Fruit fly (Drosophila melanogaster) whole organism, embryonic: Measurements from ENCODE around the gene E2f2.

Experiments used
- Adf1 ChIP-seq: fragments of 200-800 bp; sonication (Bioruptor generic); IDR thresholded peaks from 2 replicates; pipeline ENCODE4 v1.3.6; 2022; ENCODE audit warnings: missing biosample characterization, missing genetic modification characterization
- Atf6 ChIP-seq: fragments of 200-800 bp; sonication (Bioruptor generic); IDR thresholded peaks from 2 replicates; pipeline ENCODE4 v1.3.6; 2022; ENCODE audit warnings: missing biosample characterization, missing genetic modification characterization
- CG11695 ChIP-seq: fragments of 200-800 bp; sonication (Bioruptor generic); IDR thresholded peaks from 3 replicates; pipeline ENCODE4 v1.3.6; 2022; ENCODE audit warnings: missing biosample characterization, missing genetic modification characterization
- CG11696 ChIP-seq: fragments of 200-800 bp; sonication (Bioruptor generic); IDR thresholded peaks from 2 replicates; pipeline ENCODE4 v1.3.6; 2022; ENCODE audit warnings: missing biosample characterization, missing genetic modification characterization
- CG13296 ChIP-seq: fragments of 200-800 bp; sonication (Bioruptor generic); optimal IDR thresholded peaks from 3 replicates; lab custom pipeline; 2018; ENCODE audit warnings: missing biosample characterization, mild to moderate bottlenecking, missing genetic modification characterization
- CG14050 ChIP-seq: fragments of 200-800 bp; sonication (Bioruptor generic); IDR thresholded peaks from 3 replicates; pipeline ENCODE4 v1.3.6; 2022; ENCODE audit warnings: missing biosample characterization, missing genetic modification characterization
- CG1647 ChIP-seq: fragments of 200-800 bp; sonication (Bioruptor generic); optimal IDR thresholded peaks from 3 replicates; lab custom pipeline; 2016; ENCODE audit warnings: missing biosample characterization, missing genetic modification characterization
- CG17361 ChIP-seq: fragments of 200-800 bp; sonication (Bioruptor generic); IDR thresholded peaks from 3 replicates; pipeline ENCODE4 v1.3.6; 2022; ENCODE audit warnings: missing biosample characterization, missing genetic modification characterization
- CG17912 ChIP-seq: fragments of 200-800 bp; sonication (Bioruptor generic); optimal IDR thresholded peaks from 2 replicates; lab custom pipeline; 2018; ENCODE audit warnings: missing biosample characterization, mild to moderate bottlenecking, missing genetic modification characterization
- CG2202 ChIP-seq: fragments of 200-800 bp; sonication (Bioruptor generic); optimal IDR thresholded peaks from 2 replicates; lab custom pipeline; 2018; ENCODE audit warnings: missing biosample characterization, mild to moderate bottlenecking, missing genetic modification characterization
- CG2712 ChIP-seq: fragments of 200-800 bp; optimal IDR thresholded peaks from 3 replicates; lab custom pipeline; 2019; ENCODE audit warnings: missing biosample characterization, mild to moderate bottlenecking, missing genetic modification characterization, moderate library complexity
- CG2875 ChIP-seq: fragments of 200-800 bp; sonication (Bioruptor generic); optimal IDR thresholded peaks from 2 replicates; lab custom pipeline; 2017; ENCODE audit warnings: missing biosample characterization, mild to moderate bottlenecking, missing genetic modification characterization, missing genetic modification reagents
- CG32767 ChIP-seq: fragments of 200-800 bp; sonication (Bioruptor generic); IDR thresholded peaks from 2 replicates; pipeline ENCODE4 v1.3.6; 2022; ENCODE audit warnings: missing biosample characterization, missing genetic modification characterization
- CG34376 ChIP-seq: fragments of 200-800 bp; sonication (Bioruptor generic); optimal IDR thresholded peaks from 2 replicates; lab custom pipeline; 2018; ENCODE audit warnings: missing biosample characterization, mild to moderate bottlenecking, missing genetic modification characterization
- CG3995 ChIP-seq: fragments of 200-800 bp; sonication (Bioruptor generic); optimal IDR thresholded peaks from 3 replicates; lab custom pipeline; 2016; ENCODE audit warnings: missing biosample characterization, missing genetic modification characterization
- CG42726 ChIP-seq: fragments of 200-800 bp; sonication (Bioruptor generic); IDR thresholded peaks from 2 replicates; pipeline ENCODE4 v1.3.6; 2022; ENCODE audit warnings: missing biosample characterization, missing genetic modification characterization; ENCODE audit not compliant: partially characterized antibody
- CG4328 ChIP-seq: fragments of 200-800 bp; sonication (Bioruptor generic); optimal IDR thresholded peaks from 3 replicates; lab custom pipeline; 2017; ENCODE audit warnings: missing biosample characterization, missing genetic modification reagents, missing genetic modification characterization
- CG4707 ChIP-seq: fragments of 200-800 bp; sonication (Bioruptor generic); optimal IDR thresholded peaks from 2 replicates; lab custom pipeline; 2018; ENCODE audit warnings: missing biosample characterization, mild to moderate bottlenecking, missing genetic modification characterization, moderate library complexity
- CG5180 ChIP-seq: fragments of 200-800 bp; sonication (Bioruptor generic); optimal IDR thresholded peaks from 3 replicates; lab custom pipeline; 2017; ENCODE audit warnings: missing biosample characterization, missing genetic modification characterization, mild to moderate bottlenecking, moderate library complexity, missing genetic modification reagents
- CG9437 ChIP-seq: fragments of 200-800 bp; sonication (Bioruptor generic); optimal IDR thresholded peaks from 2 replicates; lab custom pipeline; 2018; ENCODE audit warnings: missing biosample characterization, mild to moderate bottlenecking, missing genetic modification characterization
- Camta ChIP-seq: fragments of 200-800 bp; sonication (Bioruptor generic); optimal IDR thresholded peaks from 2 replicates; lab custom pipeline; 2016; ENCODE audit warnings: missing biosample characterization, missing genetic modification characterization
- Chrac-16 ChIP-seq: fragments of 200-800 bp; sonication (Bioruptor generic); optimal IDR thresholded peaks from 3 replicates; lab custom pipeline; 2016; ENCODE audit warnings: missing biosample characterization, missing genetic modification characterization
- Dad ChIP-seq: fragments of 200-800 bp; sonication (Bioruptor generic); optimal IDR thresholded peaks from 3 replicates; lab custom pipeline; 2016; ENCODE audit warnings: missing biosample characterization, missing genetic modification characterization
- Doc2 ChIP-seq: fragments of 200-800 bp; sonication (Bioruptor generic); IDR thresholded peaks from 2 replicates; pipeline ENCODE4 v1.3.6; 2022; ENCODE audit warnings: missing biosample characterization, missing genetic modification characterization
- H2.0 ChIP-seq: fragments of 200-800 bp; sonication (Bioruptor generic); IDR thresholded peaks from 2 replicates; pipeline ENCODE4 v1.3.6; 2022; ENCODE audit warnings: missing biosample characterization, missing genetic modification characterization
- Hr51 ChIP-seq, 2 experiments: fragments of 200-800 bp; sonication (Bioruptor generic); optimal IDR thresholded peaks; 2 replicates in 1 of 2; 3 replicates in 1 of 2; lab custom pipeline; 2016 to 2018; ENCODE audit warnings: missing biosample characterization in 2 of 2, missing genetic modification characterization in 2 of 2, mild to moderate bottlenecking in 1 of 2, moderate library complexity in 1 of 2
- Myb ChIP-seq: fragments of 200-800 bp; sonication (Bioruptor generic); optimal IDR thresholded peaks from 2 replicates; lab custom pipeline; 2016; ENCODE audit warnings: missing biosample characterization, missing genetic modification characterization
- NC2α ChIP-seq: fragments of 200-800 bp; sonication (Bioruptor generic); optimal IDR thresholded peaks from 2 replicates; lab custom pipeline; 2016; ENCODE audit warnings: missing biosample characterization, missing genetic modification characterization
- Oli ChIP-seq: fragments of 200-800 bp; sonication (Bioruptor generic); optimal IDR thresholded peaks from 2 replicates; lab custom pipeline; 2018; ENCODE audit warnings: missing biosample characterization, mild to moderate bottlenecking, missing genetic modification characterization, moderate library complexity
- Side ChIP-seq: fragments of 200-800 bp; sonication (Bioruptor generic); optimal IDR thresholded peaks from 2 replicates; lab custom pipeline; 2016; ENCODE audit warnings: missing biosample characterization, missing genetic modification characterization
- Sry-β ChIP-seq: fragments of 200-800 bp; sonication (Bioruptor generic); optimal IDR thresholded peaks from 2 replicates; lab custom pipeline; 2018; ENCODE audit warnings: missing biosample characterization, mild to moderate bottlenecking, missing genetic modification characterization, moderate library complexity
- Ssrp ChIP-seq: fragments of 200-800 bp; sonication (Bioruptor generic); optimal IDR thresholded peaks from 2 replicates; lab custom pipeline; 2018; ENCODE audit warnings: missing biosample characterization, mild to moderate bottlenecking, missing genetic modification characterization, moderate library complexity
- ac ChIP-seq: fragments of 200-800 bp; sonication (Bioruptor generic); optimal IDR thresholded peaks from 3 replicates; lab custom pipeline; 2017; ENCODE audit warnings: missing biosample characterization, mild to moderate bottlenecking, missing genetic modification characterization
- br ChIP-seq: fragments of >200 bp; optimal IDR thresholded peaks from 2 replicates; lab custom pipeline; 2017
- chm ChIP-seq: fragments of 200-800 bp; sonication (Bioruptor generic); IDR thresholded peaks from 2 replicates; pipeline ENCODE4 v1.3.6; 2022; ENCODE audit warnings: missing biosample characterization, missing genetic modification characterization
- dimm ChIP-seq: fragments of 200-800 bp; sonication (Bioruptor generic); IDR thresholded peaks from 2 replicates; pipeline ENCODE4 v1.3.6; 2022; ENCODE audit warnings: missing biosample characterization, missing genetic modification characterization
- exex ChIP-seq: fragments of 200-800 bp; sonication (Bioruptor generic); optimal IDR thresholded peaks from 4 replicates; lab custom pipeline; 2018; ENCODE audit warnings: missing biosample characterization, mild to moderate bottlenecking, missing genetic modification characterization, moderate library complexity
- grn ChIP-seq: fragments of 200-800 bp; sonication (Bioruptor generic); optimal IDR thresholded peaks from 3 replicates; lab custom pipeline; 2017; ENCODE audit warnings: missing biosample characterization, missing genetic modification characterization
- hth ChIP-seq: fragments of >200 bp; optimal IDR thresholded peaks from 2 replicates; lab custom pipeline; 2017; ENCODE audit warnings: inconsistent platforms
- inv ChIP-seq: fragments of 200-800 bp; sonication (Bioruptor generic); IDR thresholded peaks from 2 replicates; pipeline ENCODE4 v1.3.6; 2022; ENCODE audit warnings: missing biosample characterization, missing genetic modification characterization; ENCODE audit not compliant: partially characterized antibody
- jumu ChIP-seq: fragments of 200-800 bp; sonication (Bioruptor generic); optimal IDR thresholded peaks from 3 replicates; lab custom pipeline; 2016; ENCODE audit warnings: missing biosample characterization, missing genetic modification characterization
- ken ChIP-seq: fragments of 200-800 bp; sonication (Bioruptor generic); IDR thresholded peaks from 3 replicates; pipeline ENCODE4 v1.3.6; 2022; ENCODE audit warnings: missing biosample characterization, missing genetic modification characterization
- kni ChIP-seq: fragments of 200-800 bp; sonication (Bioruptor generic); optimal IDR thresholded peaks from 3 replicates; lab custom pipeline; 2017; ENCODE audit warnings: mild to moderate bottlenecking, missing biosample characterization, missing genetic modification reagents, missing genetic modification characterization
- nmo ChIP-seq: fragments of 200-800 bp; sonication (Bioruptor generic); optimal IDR thresholded peaks from 2 replicates; lab custom pipeline; 2018; ENCODE audit warnings: missing biosample characterization, mild to moderate bottlenecking, missing genetic modification characterization, moderate library complexity
- pan ChIP-seq, 4 experiments: fragments of >200 bp in 3 of 4; fragments of 200-800 bp in 1 of 4; sonication (Bioruptor generic) in 1 of 4; optimal IDR thresholded peaks in 3 of 4; IDR thresholded peaks in 1 of 4; 2 replicates each; pipeline versions ENCODE4 v1.3.6 to Lab custom; 2017 to 2022; ENCODE audit warnings: missing biosample characterization in 2 of 4, missing genetic modification characterization in 2 of 4, mixed read lengths in 1 of 4
- prd ChIP-seq, 3 experiments: fragments of >200 bp in 2 of 3; fragments of 200-800 bp in 1 of 3; sonication (Bioruptor generic) in 1 of 3; optimal IDR thresholded peaks in 2 of 3; IDR thresholded peaks in 1 of 3; 2 replicates in 2 of 3; 3 replicates in 1 of 3; pipeline versions ENCODE4 v1.3.6 to Lab custom; 2017 to 2022; ENCODE audit warnings: missing biosample characterization in 1 of 3, missing genetic modification characterization in 1 of 3
- sisA ChIP-seq: fragments of 200-800 bp; sonication (Bioruptor generic); IDR thresholded peaks from 2 replicates; pipeline ENCODE4 v1.3.6; 2022; ENCODE audit warnings: missing biosample characterization, missing genetic modification characterization
- stwl ChIP-seq: fragments of 200-800 bp; sonication (Bioruptor generic); optimal IDR thresholded peaks from 3 replicates; lab custom pipeline; 2018; ENCODE audit warnings: missing biosample characterization, mild to moderate bottlenecking, missing genetic modification characterization, moderate library complexity
- tgo ChIP-seq: fragments of 200-800 bp; sonication (Bioruptor generic); IDR thresholded peaks from 3 replicates; pipeline ENCODE4 v1.3.6; 2022; ENCODE audit warnings: missing biosample characterization, missing genetic modification characterization
- wdn ChIP-seq: fragments of 200-800 bp; sonication (Bioruptor generic); IDR thresholded peaks from 2 replicates; pipeline ENCODE4 v1.3.6; 2022; ENCODE audit warnings: missing biosample characterization, missing genetic modification characterization

E2f2 gene

DNA sequence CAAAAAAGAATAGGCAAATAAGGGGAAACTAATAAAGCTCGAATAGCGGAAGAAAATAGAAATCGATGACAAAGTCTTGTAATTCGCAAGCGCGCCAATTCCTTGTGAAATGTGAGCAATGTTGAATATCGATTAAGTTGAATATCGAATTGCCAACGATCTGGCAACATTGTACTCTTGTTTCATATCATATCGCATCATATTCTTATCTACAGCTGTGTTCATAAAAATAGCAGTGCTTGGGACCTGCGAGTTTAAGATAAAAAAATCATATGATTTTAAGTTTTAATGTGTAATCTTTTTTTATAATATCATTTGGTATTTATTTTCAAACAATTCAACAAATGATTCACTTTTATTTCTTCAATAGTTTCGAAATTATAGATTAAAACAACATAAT is 7.5 kb downstream of the E2f2 start (continued):
- TF ChIP-seq grn (GFP tag; lab: Kevin White, UChicago), result peak; percentile 90
- no peak for TF ChIP-seq pan (optimal IDR thresholded peaks at IDR 0.05; lab: Kevin White, UChicago)
- TF ChIP-seq pan (GFP tag; optimal IDR thresholded peaks at IDR 0.05 in 1 of 2, IDR thresholded peaks at IDR 0.05 in 1 of 2), result peak in 1 of 2 experiments; percentile 78
- TF ChIP-seq wdn (GFP tag; lab: Robert Waterston, UW), result peak; percentile 34; the same call in 1 of the 2 replicates
- no peak for TF ChIP-seq br (lab: Kevin White, UChicago)
- peak; percentile 27 for TF ChIP-seq exex (tag; lab: Kevin White, UChicago)
- TF ChIP-seq CG3995 (GFP tag; lab: Kevin White, UChicago), result no peak
- TF ChIP-seq Side (GFP tag; lab: Kevin White, UChicago), result no peak
- TF ChIP-seq jumu (GFP tag; lab: Kevin White, UChicago), result no peak
- no peak for TF ChIP-seq Dad (GFP tag; lab: Kevin White, UChicago)
- TF ChIP-seq Sry-β (GFP tag; lab: Kevin White, UChicago), result no peak
- TF ChIP-seq CG2712 (tag; lab: Kevin White, UChicago), result peak; percentile 69
- TF ChIP-seq H2.0 (GFP tag; lab: Robert Waterston, UW), result no peak
- TF ChIP-seq CG2875 (GFP tag; lab: Kevin White, UChicago), result no peak
- TF ChIP-seq Myb (GFP tag; lab: Kevin White, UChicago), result no peak
- TF ChIP-seq CG11696 (GFP tag; lab: Robert Waterston, UW), result peak; percentile 99
- peak; percentile 90 for TF ChIP-seq stwl (tag; lab: Kevin White, UChicago)
- TF ChIP-seq Adf1 (GFP tag; lab: Robert Waterston, UW), result no peak
- no peak for TF ChIP-seq prd (optimal IDR thresholded peaks at IDR 0.05; lab: Kevin White, UChicago)
- peak; percentile 58; the same call in 2 of the 3 replicates for TF ChIP-seq prd (GFP tag; IDR thresholded peaks at IDR 0.05; lab: Robert Waterston, UW)
- 0 out of 2 replicates have a peak, but pooled peaks have one; percentile 24 for TF ChIP-seq inv (GFP tag; lab: Robert Waterston, UW)
- TF ChIP-seq nmo (GFP tag; lab: Kevin White, UChicago), result peak; percentile 60
- no peak for TF ChIP-seq CG14050 (GFP tag; lab: Robert Waterston, UW)
- peak; percentile 1 for TF ChIP-seq Chrac-16 (GFP tag; lab: Kevin White, UChicago)
- TF ChIP-seq NC2α (GFP tag; lab: Kevin White, UChicago), result no peak
- TF ChIP-seq CG32767 (GFP tag; lab: Robert Waterston, UW), result peak; percentile 11; the same call in 1 of the 2 replicates
- peak; percentile 28 for TF ChIP-seq CG4707 (GFP tag; lab: Kevin White, UChicago)
- peak; percentile 42; the same call in 1 of the 3 replicates for TF ChIP-seq tgo (GFP tag; lab: Robert Waterston, UW)
- no peak for TF ChIP-seq CG2202 (tag; lab: Kevin White, UChicago)
- TF ChIP-seq hth (lab: Kevin White, UChicago), result no peak
- TF ChIP-seq CG17912 (GFP tag; lab: Kevin White, UChicago), result no peak
- peak; percentile 45; the same call in 1 of the 2 replicates for TF ChIP-seq CG42726 (GFP tag; lab: Robert Waterston, UW)
- no peak for TF ChIP-seq CG4328 (GFP tag; lab: Kevin White, UChicago)
- no peak for TF ChIP-seq Doc2
- no peak for TF ChIP-seq kni (GFP tag; lab: Kevin White, UChicago)
- no peak for TF ChIP-seq CG5180 (GFP tag; lab: Kevin White, UChicago)
- no peak for TF ChIP-seq Oli
- peak; percentile 25 for TF ChIP-seq CG34376 (GFP tag; lab: Kevin White, UChicago)
- TF ChIP-seq CG11695 (GFP tag; lab: Robert Waterston, UW), result 0 out of 3 replicates have a peak, but pooled peaks have one; percentile 44
- TF ChIP-seq dimm (GFP tag; lab: Robert Waterston, UW), result no peak
- peak in 1 of 2 experiments; percentile 70 for TF ChIP-seq Hr51 (GFP tag; optimal IDR thresholded peaks at IDR 0.05; lab: Kevin White, UChicago)
- peak; percentile 30 for TF ChIP-seq sisA (GFP tag; lab: Robert Waterston, UW)
- peak; percentile 16 for TF ChIP-seq Camta
- peak; percentile 59 for TF ChIP-seq CG13296 (GFP tag; lab: Kevin White, UChicago)
- TF ChIP-seq CG9437, result peak; percentile 32
- TF ChIP-seq ac (GFP tag; lab: Kevin White, UChicago), result no peak
- TF ChIP-seq Atf6 (GFP tag; lab: Robert Waterston, UW), result peak; percentile 52; the same call in 1 of the 2 replicates
- TF ChIP-seq Ssrp, result no peak
- peak; percentile 70 for TF ChIP-seq CG17361 (GFP tag; lab: Robert Waterston, UW)
- TF ChIP-seq ken (GFP tag; lab: Robert Waterston, UW), result no peak
- no peak for TF ChIP-seq CG1647 (GFP tag; lab: Kevin White, UChicago)
- TF ChIP-seq chm, result peak; percentile 33; the same call in 1 of the 2 replicates
